Worm (Caenorhabditis elegans): ENCODE data around the gene F26C11.3.

The F26C11.3 gene

ce11 chrII:9886216-9886615 is 28.7 kb downstream of the F26C11.3 start, which contains the start of gene algn-8:
TSS of gene algn-8 (minus strand) at chrII:9886442.
- TF ChIP-seq pha-4 (tag; optimal IDR thresholded peaks at IDR 0.05), result no peak
- TF ChIP-seq mep-1 (tag; optimal IDR thresholded peaks at IDR 0.05), result no peak
- no peak for TF ChIP-seq bed-3 (GFP tag; optimal IDR thresholded peaks at IDR 0.05)
- TF ChIP-seq elt-1 (tag; optimal IDR thresholded peaks at IDR 0.05; ENCODE audit: borderline replicate concordance, insufficient read depth), result no peak
- TF ChIP-seq zip-8 (tag; optimal IDR thresholded peaks at IDR 0.05), result no peak

DNA sequence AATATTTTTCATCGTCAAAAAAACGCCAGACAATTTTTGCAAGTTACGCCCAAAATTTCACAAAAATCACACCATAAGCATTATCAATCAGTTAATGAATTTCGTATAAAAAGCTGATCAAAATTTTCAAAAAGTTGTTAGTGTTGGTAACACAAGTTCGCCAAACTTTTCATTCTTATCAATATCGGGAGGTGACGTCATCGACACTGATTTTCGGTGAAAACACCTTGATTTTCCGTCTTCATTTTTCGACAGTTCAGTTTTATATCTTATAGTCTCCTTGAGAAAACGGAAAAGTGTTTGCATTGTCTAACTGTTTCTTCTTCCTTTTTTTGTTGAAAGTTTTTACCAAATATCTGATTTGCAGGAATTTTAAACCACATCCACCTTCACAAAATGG is 34.1 kb downstream of the F26C11.3 start, which contains the start of gene C08H9.15:
Gene C08H9.15 (plus strand): TSS at position 368 of the 400 bp plus-strand sequence.
- no peak for TF ChIP-seq ceh-39 (tag; optimal IDR thresholded peaks at IDR 0.05)
- TF ChIP-seq zip-8 (tag; optimal IDR thresholded peaks at IDR 0.05), result peak; percentile 16

DNA sequence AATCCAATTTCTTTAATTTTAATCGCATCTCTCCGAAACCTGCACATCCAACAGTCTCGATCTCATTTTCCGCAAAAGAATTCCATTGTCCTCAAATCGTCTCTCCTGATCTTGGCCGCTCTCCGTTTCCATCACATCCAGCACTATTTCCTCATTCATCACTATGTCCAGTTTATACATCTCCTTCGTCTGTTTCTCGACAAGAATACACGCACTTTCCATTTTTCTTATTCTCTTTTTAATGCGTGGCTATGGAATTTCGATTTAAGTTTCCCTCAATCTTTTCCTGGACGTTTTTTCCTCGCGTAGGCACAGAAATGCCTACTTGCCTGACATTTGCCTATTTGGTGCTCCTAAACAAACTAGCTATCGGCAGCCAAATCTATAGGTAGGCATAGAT is 35.1 kb downstream of the F26C11.3 start:
- TF ChIP-seq tbx-8 (GFP tag; optimal IDR thresholded peaks at IDR 0.05), result no peak
- TF ChIP-seq blmp-1 (tag; optimal IDR thresholded peaks at IDR 0.05), result peak; percentile 35
- TF ChIP-seq ceh-83 (GFP tag; optimal IDR thresholded peaks at IDR 0.05), result no peak
- TF ChIP-seq zip-8 (tag; optimal IDR thresholded peaks at IDR 0.05), result no peak
- no peak for TF ChIP-seq lsy-2 (tag; optimal IDR thresholded peaks at IDR 0.05)

DNA sequence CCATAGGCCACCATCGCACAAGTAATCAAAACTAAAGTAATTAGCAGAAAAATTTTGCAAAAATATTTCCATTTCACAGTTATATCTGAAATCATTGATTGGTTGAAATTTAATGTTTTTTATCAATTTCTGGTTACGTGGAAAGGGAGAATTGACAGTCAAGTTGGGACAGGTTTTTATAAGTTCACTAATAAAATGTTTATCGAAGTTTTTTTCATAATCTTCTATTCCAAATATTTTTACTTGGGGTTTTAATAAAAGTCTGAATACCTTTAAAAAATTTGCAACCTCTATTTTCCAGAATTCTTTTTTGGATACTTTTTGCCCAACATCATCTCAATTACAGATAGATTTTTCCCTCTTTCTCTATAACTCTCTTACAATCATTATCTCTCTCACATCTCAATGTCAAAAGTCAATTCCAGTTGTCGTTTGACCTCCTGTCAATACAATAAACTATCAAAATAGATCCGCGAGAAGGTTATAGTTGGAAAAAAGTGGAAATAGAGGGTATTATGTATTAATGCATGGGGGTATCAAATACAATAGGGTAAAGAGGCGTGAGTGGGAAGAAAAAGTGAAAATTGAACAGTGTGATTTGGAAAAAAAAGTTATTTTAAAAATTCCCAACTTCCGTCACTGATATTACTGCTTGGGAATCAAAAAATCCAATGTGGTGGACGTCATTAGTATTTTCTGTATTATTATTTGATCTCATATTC is 40.2 kb downstream of the F26C11.3 start, which contains the start of the genes chil-2 and ctsa-3.2:
Gene chil-2 (minus strand): TSS at position 101 of the 722 bp plus-strand sequence.
Gene ctsa-3.2 (plus strand): TSS at position 672 of the 722 bp plus-strand sequence.
- TF ChIP-seq ceh-43 (GFP tag; optimal IDR thresholded peaks at IDR 0.05) (no peak), mep-1 (tag; optimal IDR thresholded peaks at IDR 0.05) (no peak), ceh-39 (tag; optimal IDR thresholded peaks at IDR 0.05) (no peak), ceh-83 (GFP tag; optimal IDR thresholded peaks at IDR 0.05) (no peak), lsy-2 (tag; optimal IDR thresholded peaks at IDR 0.05) (no peak), ham-2 (GFP tag; optimal IDR thresholded peaks at IDR 0.05) (no peak), mab-5 (tag; optimal IDR thresholded peaks at IDR 0.05) (no peak), lin-32 (GFP tag; optimal IDR thresholded peaks at IDR 0.05) (no peak), hlh-1 (tag; optimal IDR thresholded peaks at IDR 0.05) (no peak)

DNA sequence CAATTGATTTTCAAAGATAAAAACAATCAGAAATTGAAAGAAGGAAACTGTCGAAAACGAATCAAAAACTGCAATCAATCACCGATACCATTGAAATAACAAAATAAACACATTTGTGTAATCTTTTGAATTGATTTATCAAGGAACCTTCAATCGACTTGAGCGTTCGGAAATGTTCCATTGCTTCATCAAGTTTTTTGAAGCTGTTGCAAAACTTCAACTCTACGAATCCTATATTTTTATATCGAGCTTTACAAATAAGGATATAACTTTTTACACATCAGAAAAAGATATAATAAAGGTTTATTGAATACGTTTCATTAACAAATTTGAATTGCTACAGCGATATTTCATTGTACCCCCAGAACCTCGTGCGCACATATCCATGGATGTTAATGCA is 41.9 kb downstream of the F26C11.3 start, which contains the start of gene chil-8:
Gene chil-8 (minus strand): TSS at position 101 of the 400 bp plus-strand sequence.
- no peak for TF ChIP-seq lsy-2 (tag; optimal IDR thresholded peaks at IDR 0.05)

- TF ChIP-seq sptf-1 (tag; optimal IDR thresholded peaks at IDR 0.05) (no peak), lin-32 (GFP tag; optimal IDR thresholded peaks at IDR 0.05) (no peak), nhr-28 (tag; optimal IDR thresholded peaks at IDR 0.05) (no peak), mep-1 (tag; optimal IDR thresholded peaks at IDR 0.05) (no peak), mab-5 (tag; optimal IDR thresholded peaks at IDR 0.05) (no peak), tbx-8 (GFP tag; optimal IDR thresholded peaks at IDR 0.05) (no peak), flh-1 (GFP tag; optimal IDR thresholded peaks at IDR 0.05) (no peak), drap-1 (GFP tag; optimal IDR thresholded peaks at IDR 0.05) (no peak), blmp-1 (tag; optimal IDR thresholded peaks at IDR 0.05) (no peak), ceh-39 (tag; optimal IDR thresholded peaks at IDR 0.05) (no peak), unc-39 (tag; optimal IDR thresholded peaks at IDR 0.05) (no peak), M03D4.4 (tag; optimal IDR thresholded peaks at IDR 0.05) (no peak), elt-3 (tag; optimal IDR thresholded peaks at IDR 0.05) (no peak)
Measured at ce11 chrII:9871061-9871460, 43.8 kb downstream of the F26C11.3 start, which contains the start of gene chil-7. TSS of gene chil-7 (minus strand) at chrII:9871172.

DNA sequence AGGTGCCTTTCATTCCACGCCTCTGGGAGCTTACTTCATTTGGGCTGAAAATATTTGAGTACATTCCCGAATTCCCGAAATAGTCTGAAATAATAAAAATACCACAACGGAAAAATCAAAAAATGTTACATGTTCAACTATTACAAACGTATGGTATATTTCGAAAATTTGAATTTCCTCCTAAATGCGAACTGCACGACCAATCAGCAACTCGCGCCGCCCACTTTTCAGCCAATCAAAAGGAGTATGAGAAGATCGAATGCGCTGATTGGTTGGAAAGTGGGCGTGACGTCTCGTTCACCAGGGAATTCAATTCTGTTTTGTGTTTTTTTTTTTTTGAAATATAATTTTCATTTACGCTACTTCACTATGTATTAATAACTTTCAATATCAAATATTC is 46.2 kb downstream of the F26C11.3 start, which contains the start of gene old-1:
Gene old-1 (minus strand): TSS at position 50 of the 400 bp plus-strand sequence.
- TF ChIP-seq unc-120 (tag; optimal IDR thresholded peaks at IDR 0.05; ENCODE audit: poor library complexity, severe bottlenecking) (no peak), mls-2 (tag; optimal IDR thresholded peaks at IDR 0.05) (no peak), snpc-4 (tag; optimal IDR thresholded peaks at IDR 0.05) (no peak), cnd-1 (tag; optimal IDR thresholded peaks at IDR 0.05) (no peak), drap-1 (GFP tag; optimal IDR thresholded peaks at IDR 0.05) (no peak), sem-2 (GFP tag; optimal IDR thresholded peaks at IDR 0.05) (no peak), ceh-43 (GFP tag; optimal IDR thresholded peaks at IDR 0.05) (no peak), tbx-8 (GFP tag; optimal IDR thresholded peaks at IDR 0.05) (no peak), unc-39 (tag; optimal IDR thresholded peaks at IDR 0.05) (no peak), lin-13 (tag; optimal IDR thresholded peaks at IDR 0.05) (no peak), M03D4.4 (tag; optimal IDR thresholded peaks at IDR 0.05) (no peak), zip-8 (tag; optimal IDR thresholded peaks at IDR 0.05) (no peak), mab-5 (tag; optimal IDR thresholded peaks at IDR 0.05) (no peak), nhr-2 (tag; optimal IDR thresholded peaks at IDR 0.05) (no peak), ham-2 (GFP tag; optimal IDR thresholded peaks at IDR 0.05) (no peak)
